Worm (Caenorhabditis elegans) whole organism, midembryonic: ENCODE measurements around the gene C53C7.3.

Experiments
- T22C8.4 ChIP-seq: fragments of 200-800 bp; sonication (Bioruptor generic); IDR thresholded peaks from 2 replicates; pipeline ENCODE4 v1.3.6; 2022; ENCODE audit warnings: missing genetic modification characterization, missing compliant biosample characterization
- cog-1 ChIP-seq: sonication (generic microtip); optimal IDR thresholded peaks from 2 replicates; lab custom pipeline; 2016; ENCODE audit warnings: missing genetic modification characterization, missing compliant biosample characterization
- flt-1 ChIP-seq: fragments of 200-800 bp; sonication (Bioruptor generic); IDR thresholded peaks from 2 replicates; pipeline ENCODE4 v1.3.6; 2022; ENCODE audit warnings: missing genetic modification characterization, missing compliant biosample characterization
- tab-1 ChIP-seq: fragments of 200-800 bp; sonication (Bioruptor generic); IDR thresholded peaks from 2 replicates; pipeline ENCODE4 v1.3.6; 2022; ENCODE audit warnings: missing genetic modification characterization, missing compliant biosample characterization

ce11 chrX:13084273-13084672, 35.9 kb downstream of the C53C7.3 start, which contains the start of gene R03G8.1:
- TF ChIP-seq cog-1 (tag; lab: Kevin White, UChicago): no peak
- no peak for TF ChIP-seq tab-1 (GFP tag; lab: Robert Waterston, UW)
- no peak for TF ChIP-seq flt-1 (GFP tag; lab: Robert Waterston, UW)
- TF ChIP-seq T22C8.4 (GFP tag; lab: Robert Waterston, UW): no peak
